Worm (Caenorhabditis elegans): Measurements from ENCODE around the gene sri-45.

The sri-45 gene

DNA sequence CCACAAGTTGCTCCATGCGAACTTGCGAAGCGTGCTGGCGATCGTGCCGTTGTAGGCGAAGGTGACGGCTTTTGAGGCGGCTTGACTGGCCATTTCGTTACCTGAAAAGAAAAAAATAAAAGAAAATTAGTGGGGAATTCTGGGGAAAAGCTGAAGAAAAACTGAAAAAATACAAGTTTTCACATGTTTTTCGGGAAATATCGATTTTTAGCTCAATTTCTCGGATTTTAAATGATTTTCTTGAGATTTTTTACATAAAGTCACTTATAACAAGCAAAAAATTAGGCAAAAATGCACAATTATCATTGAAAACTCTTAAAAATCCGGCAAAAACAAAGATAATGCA lies 39.4 kb upstream of the sri-45 start, which contains the start of gene T02H6.11:
TSS of gene T02H6.11 (minus strand) at position 101 of the 346 bp plus-strand sequence.
- TF ChIP-seq unc-62 (GFP tag; optimal IDR thresholded peaks at IDR 0.05): no peak
- no peak for TF ChIP-seq ztf-4 (tag; optimal IDR thresholded peaks at IDR 0.05)
- TF ChIP-seq hmg-11 (tag; optimal IDR thresholded peaks at IDR 0.05): no peak
- no peak for TF ChIP-seq skn-1 (tag; optimal IDR thresholded peaks at IDR 0.05)
- TF ChIP-seq ZK546.5 (tag; optimal IDR thresholded peaks at IDR 0.05): no peak

DNA sequence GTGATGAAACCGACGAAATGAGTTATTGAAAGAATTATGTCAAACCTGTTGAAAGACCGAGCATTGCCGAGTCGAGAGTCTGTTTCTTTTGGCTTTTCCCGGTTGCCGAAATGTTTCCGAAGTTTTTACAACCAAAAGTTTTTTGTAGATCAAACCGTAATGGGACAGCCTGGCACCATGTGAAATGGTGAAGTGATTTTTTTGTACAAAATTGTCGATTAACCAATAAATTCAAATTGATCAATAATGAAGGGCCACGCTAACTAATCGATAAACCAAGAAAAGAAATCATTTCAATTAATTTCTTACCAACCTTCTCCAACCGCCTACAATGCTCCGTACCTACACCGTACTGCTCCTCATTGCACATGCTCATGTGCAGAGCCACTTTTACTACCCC lies 30.0 kb upstream of the sri-45 start, which contains the start of gene T02H6.3:
TSS of gene T02H6.3 (plus strand) at position 301 of the 400 bp plus-strand sequence.
- no peak for TF ChIP-seq ceh-82 (tag; optimal IDR thresholded peaks at IDR 0.05)
- no peak for TF ChIP-seq nhr-237 (tag; optimal IDR thresholded peaks at IDR 0.05)
- no peak for TF ChIP-seq egl-27 (tag; optimal IDR thresholded peaks at IDR 0.05)
- TF ChIP-seq nhr-11 (tag; optimal IDR thresholded peaks at IDR 0.05): no peak
- TF ChIP-seq pha-4 (tag; optimal IDR thresholded peaks at IDR 0.05): no peak
- no peak for TF ChIP-seq ama-1 (optimal IDR thresholded peaks at IDR 0.05)
- TF ChIP-seq daf-12 (tag; optimal IDR thresholded peaks at IDR 0.05): no peak
- no peak for TF ChIP-seq fkh-2 (tag; optimal IDR thresholded peaks at IDR 0.05)

DNA sequence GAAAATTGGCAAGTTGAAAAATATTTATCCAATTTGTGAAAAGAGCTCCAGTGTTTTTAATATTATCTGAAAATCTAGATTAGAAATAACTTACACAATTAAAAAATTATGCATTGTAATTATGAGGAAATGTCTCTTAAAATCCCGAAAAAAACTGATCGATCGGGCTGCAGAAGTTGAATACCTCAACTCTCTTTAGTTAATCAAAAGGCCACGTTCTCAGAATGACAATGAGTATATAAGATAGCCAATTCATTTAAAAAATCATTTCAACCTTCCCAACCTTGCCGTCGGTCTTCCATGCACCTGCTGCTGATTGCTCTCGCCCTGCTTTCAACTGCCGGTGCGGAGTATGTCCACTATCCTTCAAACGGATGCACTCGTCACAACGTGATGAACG lies 28.2 kb upstream of the sri-45 start, which contains the start of gene T02H6.4:
TSS of gene T02H6.4 (plus strand) at position 301 of the 400 bp plus-strand sequence.
- TF ChIP-seq nfya-1 (tag; optimal IDR thresholded peaks at IDR 0.05; ENCODE audit: insufficient read depth): no peak
- no peak for TF ChIP-seq nhr-12 (tag; optimal IDR thresholded peaks at IDR 0.05)
- TF ChIP-seq fkh-2 (tag; optimal IDR thresholded peaks at IDR 0.05): no peak
- TF ChIP-seq eor-1 (tag; optimal IDR thresholded peaks at IDR 0.05): no peak
- TF ChIP-seq egl-5 (tag; optimal IDR thresholded peaks at IDR 0.05): no peak
- TF ChIP-seq ceh-82 (tag; optimal IDR thresholded peaks at IDR 0.05): no peak
- TF ChIP-seq elt-1 (tag; optimal IDR thresholded peaks at IDR 0.05): no peak
- no peak for TF ChIP-seq pha-4 (tag; optimal IDR thresholded peaks at IDR 0.05)
- no peak for TF ChIP-seq nhr-11 (tag; optimal IDR thresholded peaks at IDR 0.05)
- no peak for TF ChIP-seq egl-27 (tag; optimal IDR thresholded peaks at IDR 0.05)

DNA sequence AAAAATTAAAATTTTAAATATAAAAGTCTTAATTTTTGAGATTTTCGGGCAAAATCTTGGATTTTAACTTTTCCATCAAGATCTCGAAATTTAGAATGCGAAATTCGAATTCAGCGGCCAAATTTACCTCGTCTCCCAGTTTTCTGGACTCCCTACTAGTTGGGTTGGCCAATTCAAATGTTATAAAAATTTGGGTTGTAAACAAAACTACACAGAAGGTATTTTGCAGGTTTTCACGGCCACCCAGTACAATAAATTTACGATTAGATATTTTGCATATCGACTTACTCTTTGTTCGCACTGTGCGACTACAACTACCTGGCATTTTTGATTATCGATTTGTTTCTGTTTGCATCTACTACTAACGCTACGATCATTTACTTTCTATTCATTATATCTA lies 23.2 kb upstream of the sri-45 start, which contains the start of gene T02H6.5:
TSS of gene T02H6.5 (plus strand) at position 301 of the 400 bp plus-strand sequence.
- TF ChIP-seq ZK546.5 (tag; optimal IDR thresholded peaks at IDR 0.05) (no peak), ztf-4 (tag; optimal IDR thresholded peaks at IDR 0.05) (no peak), elt-3 (tag; optimal IDR thresholded peaks at IDR 0.05) (no peak), tbx-2 (tag; optimal IDR thresholded peaks at IDR 0.05) (no peak), pha-4 (tag; optimal IDR thresholded peaks at IDR 0.05) (no peak), nhr-28 (tag; optimal IDR thresholded peaks at IDR 0.05) (no peak), pqm-1 (tag; optimal IDR thresholded peaks at IDR 0.05) (no peak), nhr-12 (tag; optimal IDR thresholded peaks at IDR 0.05) (no peak)

DNA sequence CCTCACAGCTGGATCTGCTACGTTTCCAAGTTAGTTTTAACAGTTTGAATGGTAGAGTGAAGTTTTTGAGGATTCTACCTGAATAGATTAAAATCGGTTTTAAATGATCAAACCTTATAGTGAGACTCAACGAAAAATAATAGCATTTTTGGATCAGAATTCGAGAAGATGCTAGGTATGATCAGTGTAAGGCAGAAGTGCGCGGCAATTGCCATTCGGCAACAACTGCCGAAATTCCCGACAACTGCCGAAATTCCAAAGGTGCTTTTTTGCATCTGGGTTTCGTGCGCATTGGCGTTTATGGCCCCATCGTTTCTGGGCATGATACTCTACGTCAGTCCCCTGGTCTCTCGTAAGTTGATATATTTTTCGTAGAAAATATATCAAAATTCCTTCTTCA lies 21.9 kb upstream of the sri-45 start, which contains the start of gene T02H6.6:
TSS of gene T02H6.6 (plus strand) at position 301 of the 400 bp plus-strand sequence.
- TF ChIP-seq R02D3.7 (tag; optimal IDR thresholded peaks at IDR 0.05): no peak
- TF ChIP-seq ceh-16 (tag; optimal IDR thresholded peaks at IDR 0.05): no peak
- TF ChIP-seq nhr-76 (tag; optimal IDR thresholded peaks at IDR 0.05): no peak
- no peak for TF ChIP-seq aly-2 (tag; optimal IDR thresholded peaks at IDR 0.05)
- no peak for TF ChIP-seq nhr-77 (tag; optimal IDR thresholded peaks at IDR 0.05)
- TF ChIP-seq ama-1 (optimal IDR thresholded peaks at IDR 0.05): no peak
- no peak for TF ChIP-seq nhr-23 (tag; optimal IDR thresholded peaks at IDR 0.05)

DNA sequence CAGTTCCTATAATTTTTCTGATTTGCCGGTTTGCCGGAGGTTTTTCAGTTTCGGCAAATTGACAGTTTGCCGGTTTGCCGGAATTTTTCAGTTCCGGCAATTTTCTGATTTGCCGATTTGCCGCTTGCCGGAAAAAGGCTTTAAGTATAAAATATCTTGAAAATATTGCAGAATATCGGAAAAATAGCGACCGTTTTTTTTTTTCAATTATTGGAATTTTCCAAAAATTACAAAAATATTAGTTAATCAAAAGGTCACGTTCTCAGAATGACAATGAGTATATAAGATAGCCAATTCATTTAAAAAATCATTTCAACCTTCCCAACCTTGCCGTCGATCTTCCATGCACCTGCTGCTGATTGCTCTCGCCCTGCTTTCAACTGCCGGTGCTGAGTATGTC lies 20.7 kb upstream of the sri-45 start, which contains the start of gene T02H6.7:
TSS of gene T02H6.7 (plus strand) at position 301 of the 400 bp plus-strand sequence.
- TF ChIP-seq ztf-11 (tag; optimal IDR thresholded peaks at IDR 0.05) (no peak), R02D3.7 (tag; optimal IDR thresholded peaks at IDR 0.05) (no peak), elt-1 (tag; optimal IDR thresholded peaks at IDR 0.05) (no peak), ztf-4 (tag; optimal IDR thresholded peaks at IDR 0.05) (no peak), jun-1 (tag; optimal IDR thresholded peaks at IDR 0.05) (no peak), tbx-2 (tag; optimal IDR thresholded peaks at IDR 0.05) (no peak), fos-1 (tag; optimal IDR thresholded peaks at IDR 0.05) (no peak), nhr-11 (tag; optimal IDR thresholded peaks at IDR 0.05) (no peak), zag-1 (tag; optimal IDR thresholded peaks at IDR 0.05) (no peak)
